Worm (Caenorhabditis elegans) whole organism, dauer: ENCODE measurements around the gene rpl-18.

Source experiments
- unc-62 ChIP-seq: sonication (generic microtip); optimal IDR thresholded peaks from 2 replicates; lab custom pipeline; 2017; ENCODE audit warnings: missing biosample characterization, missing genetic modification reagents, missing genetic modification characterization

rpl-18 gene

ce11 chrIV:13786690-13787089 is 9.0 kb downstream of the rpl-18 start, which contains the start of gene icap-1:
Gene icap-1 (minus strand): TSS chrIV:13786961.
- TF ChIP-seq unc-62 (GFP tag; lab: Kevin White, UChicago): no peak

ce11 chrIV:13788652-13789051 is 11.0 kb downstream of the rpl-18 start, which contains the start of the genes sas-6 and Y45F10D.7:
Gene sas-6 (minus strand): TSS chrIV:13788731.
Gene Y45F10D.7 (plus strand): TSS chrIV:13788907.
- TF ChIP-seq unc-62 (GFP tag; lab: Kevin White, UChicago): no peak

- no peak for TF ChIP-seq unc-62 (GFP tag; lab: Kevin White, UChicago)
Observed at ce11 chrIV:13795249-13795909, 17.7 kb downstream of the rpl-18 start.

DNA sequence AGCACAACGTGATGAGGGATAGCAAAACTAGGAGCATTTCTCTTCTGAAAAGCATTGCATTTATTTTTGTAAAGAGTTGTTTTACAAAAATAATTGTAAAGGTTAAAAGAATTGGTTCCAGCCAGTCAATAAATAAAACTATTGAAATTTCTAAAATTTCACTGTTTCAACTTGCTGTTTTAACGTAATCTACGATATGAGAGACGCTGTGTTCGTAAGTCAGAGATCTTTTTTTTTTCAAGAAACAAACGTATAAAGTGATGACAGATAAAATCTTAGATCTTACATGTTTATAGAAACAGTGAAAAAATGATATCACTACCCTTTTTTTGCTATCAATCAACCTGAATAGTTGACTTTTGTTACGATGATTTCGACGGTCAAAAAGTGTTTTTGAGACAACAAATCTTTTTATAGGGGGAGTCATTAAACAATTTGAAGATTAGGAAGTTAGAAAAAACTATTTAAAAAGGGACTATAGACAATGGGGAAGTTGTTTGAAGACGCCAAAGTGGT is 20.3 kb downstream of the rpl-18 start, which contains the start of gene Y45F10D.6:
Y45F10D.6 (minus strand) TSS at position 51 of the 516 bp plus-strand sequence.
- no peak for TF ChIP-seq unc-62 (GFP tag; lab: Kevin White, UChicago)

DNA sequence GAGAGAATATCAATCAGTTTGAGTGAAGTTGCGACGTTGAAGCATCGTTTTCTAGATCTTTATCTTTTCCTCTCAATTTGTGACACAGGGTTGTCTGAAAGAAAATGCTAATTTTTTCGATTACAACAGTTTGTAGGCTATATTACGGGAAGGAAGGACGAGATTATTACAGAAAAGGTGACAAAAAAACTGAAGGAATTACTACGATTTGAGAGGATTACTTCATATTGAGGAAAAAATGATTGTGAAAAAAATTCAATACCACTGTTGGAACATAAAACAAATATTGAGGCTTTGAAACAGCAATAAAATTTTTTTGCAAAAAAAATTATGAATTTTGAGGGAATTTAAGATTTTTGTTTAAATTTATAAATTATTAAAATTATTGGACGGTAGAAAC is 30.1 kb downstream of the rpl-18 start, which contains the start of gene Y45F10D.14:
Y45F10D.14 (minus strand) TSS at position 101 of the 400 bp plus-strand sequence.
- TF ChIP-seq unc-62 (GFP tag; lab: Kevin White, UChicago): no peak

- TF ChIP-seq unc-62 (GFP tag; lab: Kevin White, UChicago): no peak
Observed at ce11 chrIV:13820862-13821261, 43.2 kb downstream of the rpl-18 start, which contains the start of gene Y45F10D.15. Gene Y45F10D.15 (minus strand): TSS chrIV:13820962.

DNA sequence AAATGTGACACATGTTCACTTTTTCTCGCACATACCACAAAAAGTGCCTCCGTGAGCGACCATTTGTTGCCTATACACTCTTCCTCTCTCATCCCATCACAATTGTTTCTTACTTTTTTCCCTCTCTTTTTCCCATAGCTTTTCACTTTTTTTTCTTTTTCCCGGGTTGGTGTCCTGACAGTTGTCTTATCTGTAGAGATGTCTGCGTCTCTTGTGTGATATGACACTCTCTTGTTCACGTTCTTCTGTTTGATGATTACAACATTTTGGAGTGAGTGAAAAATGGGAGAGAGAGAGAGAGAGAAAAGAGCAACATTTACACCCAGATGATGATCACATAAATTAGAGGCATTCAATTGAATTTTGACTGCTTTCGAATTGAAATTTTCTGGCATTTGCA is 48.7 kb downstream of the rpl-18 start:
- no peak for TF ChIP-seq unc-62 (GFP tag; lab: Kevin White, UChicago)

DNA sequence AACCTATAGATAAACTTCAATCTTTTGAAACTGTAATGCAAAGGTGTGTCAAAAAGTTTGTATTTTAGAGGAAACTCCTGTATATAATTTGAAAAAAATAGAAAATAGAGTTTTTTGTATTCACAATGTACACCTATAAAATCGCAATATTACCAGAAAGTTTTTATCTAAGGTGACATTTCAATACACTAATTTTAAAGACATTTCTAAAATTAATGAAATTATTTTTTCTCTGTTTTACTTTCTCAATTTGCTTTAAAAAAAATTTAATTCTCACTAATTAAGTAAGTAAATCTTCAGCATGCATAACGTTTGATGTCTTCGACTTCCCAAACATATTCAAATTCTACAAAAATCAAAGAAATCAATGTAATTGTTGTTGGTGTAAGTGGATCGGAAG is 49.9 kb downstream of the rpl-18 start, which contains the start of gene rga-5:
rga-5 (plus strand) TSS at position 301 of the 400 bp plus-strand sequence.
- no peak for TF ChIP-seq unc-62 (GFP tag; lab: Kevin White, UChicago)
